Worm (Caenorhabditis elegans): ENCODE data around the gene mib-1.
A peak's percentile ranks its signal among the peaks of the same experiment; 100 is the strongest.

The mib-1 gene

ce11 chrIII:11290554-11290953 lies at the start of gene mib-1, which contains the start of the genes gly-9 and smc-3:
Gene mib-1 (minus strand): TSS chrIII:11290676.
Gene gly-9 (minus strand): TSS chrIII:11290580.
Gene smc-3 (plus strand): TSS chrIII:11290904.
- TF ChIP-seq unc-3 (GFP tag; conservative IDR thresholded peaks at IDR 0.05) (no peak), unc-3 (tag; optimal IDR thresholded peaks at IDR 0.05) (no peak), syd-9 (tag; optimal IDR thresholded peaks at IDR 0.05) (no peak), K02D7.2 (tag; optimal IDR thresholded peaks at IDR 0.05) (no peak), sox-4 (tag; optimal IDR thresholded peaks at IDR 0.05) (no peak), pag-3 (tag; optimal IDR thresholded peaks at IDR 0.05; ENCODE audit: borderline replicate concordance) (no peak), ceh-18 (tag; optimal IDR thresholded peaks at IDR 0.05) (no peak), K09A11.1 (tag; optimal IDR thresholded peaks at IDR 0.05; ENCODE audit: insufficient read depth) (no peak), F13H6.1 (tag; optimal IDR thresholded peaks at IDR 0.05) (peak; percentile 38), pros-1 (tag; optimal IDR thresholded peaks at IDR 0.05) (no peak), ttx-3 (tag; optimal IDR thresholded peaks at IDR 0.05) (no peak), odd-2 (tag; optimal IDR thresholded peaks at IDR 0.05) (no peak), tbx-7 (tag; optimal IDR thresholded peaks at IDR 0.05) (peak; percentile 84), nfya-1 (tag; optimal IDR thresholded peaks at IDR 0.05) (peak; percentile 3), npax-4 (tag; optimal IDR thresholded peaks at IDR 0.05) (no peak), ceh-30 (tag; optimal IDR thresholded peaks at IDR 0.05) (no peak), pat-9 (tag; optimal IDR thresholded peaks at IDR 0.05) (no peak), dve-1 (tag; optimal IDR thresholded peaks at IDR 0.05) (no peak), ceh-22 (tag; optimal IDR thresholded peaks at IDR 0.05) (no peak), nhr-232 (tag; optimal IDR thresholded peaks at IDR 0.05) (no peak), lim-6 (tag; optimal IDR thresholded peaks at IDR 0.05) (peak; percentile 54), ceh-34 (tag; optimal IDR thresholded peaks at IDR 0.05) (peak; percentile 32), ceh-6 (GFP tag; optimal IDR thresholded peaks at IDR 0.05) (no peak), unc-86 (tag; optimal IDR thresholded peaks at IDR 0.05) (no peak), elt-2 (tag; optimal IDR thresholded peaks at IDR 0.05) (peak; percentile 60), Y22D7AL.16 (tag; optimal IDR thresholded peaks at IDR 0.05) (no peak), hlh-6 (tag; optimal IDR thresholded peaks at IDR 0.05) (no peak), pha-4 (tag; optimal IDR thresholded peaks at IDR 0.05) (no peak), ceh-24 (tag; optimal IDR thresholded peaks at IDR 0.05) (no peak), pqm-1 (tag; optimal IDR thresholded peaks at IDR 0.05) (no peak), ceh-19 (GFP tag; optimal IDR thresholded peaks at IDR 0.05) (no peak), ama-1 (optimal IDR thresholded peaks at IDR 0.05) (no peak), T23F11.4 (GFP tag; optimal IDR thresholded peaks at IDR 0.05) (no peak), C08G9.2 (tag; optimal IDR thresholded peaks at IDR 0.05) (peak; percentile 92), pax-1 (tag; optimal IDR thresholded peaks at IDR 0.05) (no peak), rnt-1 (tag; optimal IDR thresholded peaks at IDR 0.05) (peak; percentile 79), madf-2 (tag; optimal IDR thresholded peaks at IDR 0.05) (no peak), C38D4.7 (GFP tag; optimal IDR thresholded peaks at IDR 0.05) (no peak), ceh-14 (tag; optimal IDR thresholded peaks at IDR 0.05) (peak; percentile 47), ceh-2 (tag; optimal IDR thresholded peaks at IDR 0.05) (peak; percentile 87), hlh-8 (tag; optimal IDR thresholded peaks at IDR 0.05) (peak; percentile 87), elt-4 (tag; optimal IDR thresholded peaks at IDR 0.05) (no peak), zip-5 (tag; optimal IDR thresholded peaks at IDR 0.05) (peak; percentile 43), sdc-2 (tag; optimal IDR thresholded peaks at IDR 0.05) (no peak), unc-55 (GFP tag; optimal IDR thresholded peaks at IDR 0.05) (no peak), lin-11 (tag; optimal IDR thresholded peaks at IDR 0.05) (no peak), eyg-1 (tag; optimal IDR thresholded peaks at IDR 0.05) (no peak), fax-1 (tag; optimal IDR thresholded peaks at IDR 0.05) (peak; percentile 5), ceh-9 (tag; optimal IDR thresholded peaks at IDR 0.05) (no peak), ahr-1 (tag; optimal IDR thresholded peaks at IDR 0.05) (no peak), ztf-16 (tag; optimal IDR thresholded peaks at IDR 0.05) (peak; percentile 54), nhr-11 (tag; optimal IDR thresholded peaks at IDR 0.05) (no peak), ceh-45 (GFP tag; IDR thresholded peaks at IDR 0.05) (no peak), mec-3 (tag; optimal IDR thresholded peaks at IDR 0.05; ENCODE audit: borderline replicate concordance) (peak; percentile 64)
